Fruit fly (Drosophila melanogaster) whole organism, embryonic: ENCODE measurements around the gene AsnRS.

ENCODE experiments used
- Adf1 ChIP-seq: fragments of 200-800 bp; sonication (Bioruptor generic); IDR thresholded peaks from 2 replicates; pipeline ENCODE4 v1.3.6; 2022; ENCODE audit warnings: missing biosample characterization, missing genetic modification characterization
- BEAF-32 ChIP-seq: fragments of 200-800 bp; sonication (Bioruptor generic); optimal IDR thresholded peaks from 3 replicates; lab custom pipeline; 2017; ENCODE audit warnings: missing biosample characterization, missing genetic modification characterization, mild to moderate bottlenecking, moderate library complexity, missing genetic modification reagents
- Bdp1 ChIP-seq: fragments of 200-800 bp; sonication (Bioruptor generic); optimal IDR thresholded peaks from 3 replicates; lab custom pipeline; 2016; ENCODE audit warnings: missing biosample characterization, missing genetic modification characterization
- CG12236 ChIP-seq: fragments of 200-800 bp; sonication (Bioruptor generic); optimal IDR thresholded peaks from 2 replicates; lab custom pipeline; 2016; ENCODE audit warnings: missing biosample characterization, missing genetic modification characterization
- CG1233 ChIP-seq: fragments of 200-800 bp; sonication (Bioruptor generic); optimal IDR thresholded peaks from 4 replicates; lab custom pipeline; 2018; ENCODE audit warnings: missing biosample characterization, mild to moderate bottlenecking, missing genetic modification characterization
- CG12391 ChIP-seq: fragments of 200-800 bp; sonication (Bioruptor generic); optimal IDR thresholded peaks from 3 replicates; lab custom pipeline; 2018; ENCODE audit warnings: missing biosample characterization, mild to moderate bottlenecking, missing genetic modification characterization, moderate library complexity
- CG16863 ChIP-seq: fragments of 200-800 bp; sonication (Bioruptor generic); optimal IDR thresholded peaks from 3 replicates; lab custom pipeline; 2016; ENCODE audit warnings: missing biosample characterization, missing genetic modification characterization
- CG17359 ChIP-seq: fragments of 200-800 bp; sonication (Bioruptor generic); optimal IDR thresholded peaks from 3 replicates; lab custom pipeline; 2018; ENCODE audit warnings: missing biosample characterization, mild to moderate bottlenecking, missing genetic modification characterization, moderate library complexity
- CG30020 ChIP-seq: fragments of 200-800 bp; optimal IDR thresholded peaks from 2 replicates; lab custom pipeline; 2019; ENCODE audit warnings: missing biosample characterization, mild to moderate bottlenecking, missing genetic modification characterization, moderate library complexity
- CG30403 ChIP-seq: fragments of 200-800 bp; sonication (Bioruptor generic); optimal IDR thresholded peaks from 3 replicates; lab custom pipeline; 2016; ENCODE audit warnings: missing biosample characterization, missing genetic modification characterization
- CG31224 ChIP-seq: fragments of 200-800 bp; sonication (Bioruptor generic); IDR thresholded peaks from 2 replicates; pipeline ENCODE4 v1.3.6; 2022; ENCODE audit warnings: missing biosample characterization, missing genetic modification characterization
- CG34376 ChIP-seq: fragments of 200-800 bp; sonication (Bioruptor generic); optimal IDR thresholded peaks from 2 replicates; lab custom pipeline; 2018; ENCODE audit warnings: missing biosample characterization, mild to moderate bottlenecking, missing genetic modification characterization
- CG4854 ChIP-seq: fragments of 200-800 bp; sonication (Bioruptor generic); optimal IDR thresholded peaks from 2 replicates; lab custom pipeline; 2016; ENCODE audit warnings: missing biosample characterization, missing genetic modification characterization, inconsistent platforms
- CG7556 ChIP-seq: fragments of 200-800 bp; sonication (Bioruptor generic); optimal IDR thresholded peaks from 2 replicates; lab custom pipeline; 2017; ENCODE audit warnings: missing biosample characterization, mild to moderate bottlenecking, missing genetic modification characterization
- CG7786 ChIP-seq: fragments of 200-800 bp; sonication (Bioruptor generic); optimal IDR thresholded peaks from 2 replicates; lab custom pipeline; 2016; ENCODE audit warnings: missing biosample characterization, missing genetic modification characterization
- Camta ChIP-seq: fragments of 200-800 bp; sonication (Bioruptor generic); optimal IDR thresholded peaks from 2 replicates; lab custom pipeline; 2016; ENCODE audit warnings: missing biosample characterization, missing genetic modification characterization
- Dad ChIP-seq: fragments of 200-800 bp; sonication (Bioruptor generic); optimal IDR thresholded peaks from 3 replicates; lab custom pipeline; 2016; ENCODE audit warnings: missing biosample characterization, missing genetic modification characterization
- Dek ChIP-seq: fragments of 200-800 bp; sonication (Bioruptor generic); optimal IDR thresholded peaks from 3 replicates; lab custom pipeline; 2019; ENCODE audit warnings: missing biosample characterization, mild to moderate bottlenecking, missing genetic modification characterization, moderate library complexity
- Dip2 ChIP-seq: fragments of 200-800 bp; sonication (Bioruptor generic); IDR thresholded peaks from 2 replicates; pipeline ENCODE4 v1.3.6; 2022; ENCODE audit warnings: missing biosample characterization, missing genetic modification characterization
- Eip74EF ChIP-seq, 2 experiments: fragments of 200-800 bp in 1 of 2; fragments of >200 bp in 1 of 2; sonication (Bioruptor generic) in 1 of 2; optimal IDR thresholded peaks; 2 replicates each; lab custom pipeline; 2017 to 2019; ENCODE audit warnings: missing biosample characterization in 2 of 2, missing genetic modification characterization in 2 of 2, mild to moderate bottlenecking in 1 of 2, moderate library complexity in 1 of 2
- Fer1 ChIP-seq: fragments of 200-800 bp; sonication (Bioruptor generic); optimal IDR thresholded peaks from 2 replicates; lab custom pipeline; 2017; ENCODE audit warnings: missing biosample characterization, mild to moderate bottlenecking, missing genetic modification characterization
- HLH54F ChIP-seq: fragments of 200-800 bp; sonication (Bioruptor generic); optimal IDR thresholded peaks from 3 replicates; lab custom pipeline; 2016; ENCODE audit warnings: missing biosample characterization, missing genetic modification characterization
- Hmx ChIP-seq: fragments of 200-800 bp; sonication (Bioruptor generic); optimal IDR thresholded peaks from 2 replicates; lab custom pipeline; 2016; ENCODE audit warnings: missing biosample characterization, missing genetic modification characterization
- Stat92E ChIP-seq, 3 experiments: fragments of >200 bp in 2 of 3; fragments of 200-800 bp in 1 of 3; sonication (Bioruptor generic) in 1 of 3; optimal IDR thresholded peaks; 2 replicates each; lab custom pipeline; 2017 to 2019; ENCODE audit warnings: missing biosample characterization in 3 of 3, missing genetic modification characterization in 3 of 3, mild to moderate bottlenecking in 1 of 3, moderate library complexity in 1 of 3
- amos ChIP-seq: fragments of 200-800 bp; sonication (Bioruptor generic); IDR thresholded peaks from 2 replicates; pipeline ENCODE4 v1.3.6; 2022; ENCODE audit warnings: missing biosample characterization, missing genetic modification characterization; ENCODE audit not compliant: partially characterized antibody
- ase ChIP-seq: fragments of 200-800 bp; sonication (Bioruptor generic); IDR thresholded peaks from 3 replicates; pipeline ENCODE4 v1.3.6; 2022; ENCODE audit warnings: missing biosample characterization, missing genetic modification characterization
- bigmax ChIP-seq: fragments of 200-800 bp; sonication (Bioruptor generic); optimal IDR thresholded peaks from 2 replicates; lab custom pipeline; 2018; ENCODE audit warnings: missing biosample characterization, mild to moderate bottlenecking, missing genetic modification characterization
- chif ChIP-seq, 2 experiments: fragments of 200-800 bp; sonication (Bioruptor generic); optimal IDR thresholded peaks; 3 replicates each; lab custom pipeline; 2016; ENCODE audit warnings: missing biosample characterization in 2 of 2, missing genetic modification characterization in 2 of 2
- chm ChIP-seq: fragments of 200-800 bp; sonication (Bioruptor generic); IDR thresholded peaks from 2 replicates; pipeline ENCODE4 v1.3.6; 2022; ENCODE audit warnings: missing biosample characterization, missing genetic modification characterization
- ci ChIP-seq: fragments of 200-800 bp; sonication (Bioruptor generic); IDR thresholded peaks from 3 replicates; pipeline ENCODE4 v1.3.6; 2022; ENCODE audit warnings: missing biosample characterization, missing genetic modification characterization
- corto ChIP-seq: fragments of 200-800 bp; sonication (Bioruptor generic); optimal IDR thresholded peaks from 2 replicates; lab custom pipeline; 2016; ENCODE audit warnings: missing biosample characterization, mild to moderate bottlenecking, missing genetic modification characterization, moderate library complexity
- crc ChIP-seq: fragments of 200-800 bp; sonication (Bioruptor generic); optimal IDR thresholded peaks from 2 replicates; lab custom pipeline; 2016; ENCODE audit warnings: missing biosample characterization, missing genetic modification characterization
- dimm ChIP-seq: fragments of 200-800 bp; sonication (Bioruptor generic); IDR thresholded peaks from 2 replicates; pipeline ENCODE4 v1.3.6; 2022; ENCODE audit warnings: missing biosample characterization, missing genetic modification characterization
- dysf ChIP-seq: fragments of 200-800 bp; sonication (Bioruptor generic); IDR thresholded peaks from 3 replicates; pipeline ENCODE4 v1.3.6; 2022; ENCODE audit warnings: missing biosample characterization, missing genetic modification characterization
- eve ChIP-seq, 2 experiments: fragments of >200 bp; optimal IDR thresholded peaks; 2 replicates each; lab custom pipeline; 2017; ENCODE audit warnings: missing biosample characterization in 2 of 2, missing genetic modification characterization in 2 of 2
- gcm2 ChIP-seq: fragments of 200-800 bp; sonication (Bioruptor generic); optimal IDR thresholded peaks from 2 replicates; lab custom pipeline; 2016; ENCODE audit warnings: missing biosample characterization, missing genetic modification characterization
- gem ChIP-seq: fragments of 200-800 bp; sonication (Bioruptor generic); optimal IDR thresholded peaks from 2 replicates; lab custom pipeline; 2019; ENCODE audit warnings: missing biosample characterization, mild to moderate bottlenecking, missing genetic modification characterization, moderate library complexity
- grn ChIP-seq: fragments of 200-800 bp; sonication (Bioruptor generic); optimal IDR thresholded peaks from 3 replicates; lab custom pipeline; 2017; ENCODE audit warnings: missing biosample characterization, missing genetic modification characterization
- her ChIP-seq: fragments of 200-800 bp; sonication (Bioruptor generic); optimal IDR thresholded peaks from 2 replicates; lab custom pipeline; 2016; ENCODE audit warnings: missing biosample characterization, missing genetic modification characterization
- klu ChIP-seq: fragments of 200-800 bp; sonication (Bioruptor generic); IDR thresholded peaks from 2 replicates; pipeline ENCODE4 v1.3.6; 2022; ENCODE audit warnings: missing biosample characterization, missing genetic modification characterization
- knrl ChIP-seq: fragments of 200-800 bp; sonication (Bioruptor generic); IDR thresholded peaks from 3 replicates; pipeline ENCODE4 v1.3.6; 2022; ENCODE audit warnings: missing biosample characterization, missing genetic modification characterization; ENCODE audit not compliant: partially characterized antibody
- lov ChIP-seq, 2 experiments: fragments of 200-800 bp in 1 of 2; fragments of >200 bp in 1 of 2; sonication (Bioruptor generic) in 1 of 2; IDR thresholded peaks in 1 of 2; optimal IDR thresholded peaks in 1 of 2; 2 replicates in 1 of 2; 3 replicates in 1 of 2; pipeline versions ENCODE4 v1.3.6 to Lab custom; 2017 to 2022; ENCODE audit warnings: missing biosample characterization in 1 of 2, missing genetic modification characterization in 1 of 2
- pzg ChIP-seq: fragments of 200-800 bp; sonication (Bioruptor generic); optimal IDR thresholded peaks from 3 replicates; lab custom pipeline; 2018; ENCODE audit warnings: missing biosample characterization, mild to moderate bottlenecking, missing genetic modification characterization, moderate library complexity
- ro ChIP-seq: fragments of 200-800 bp; sonication (Bioruptor generic); IDR thresholded peaks from 2 replicates; pipeline ENCODE4 v1.3.6; 2022; ENCODE audit warnings: missing biosample characterization, missing genetic modification characterization
- schlank ChIP-seq: fragments of 200-800 bp; sonication (Bioruptor generic); optimal IDR thresholded peaks from 2 replicates; lab custom pipeline; 2018; ENCODE audit warnings: missing biosample characterization, mild to moderate bottlenecking, missing genetic modification characterization
- seq ChIP-seq: fragments of 200-800 bp; sonication (Bioruptor generic); IDR thresholded peaks from 2 replicates; pipeline ENCODE4 v1.3.6; 2022; ENCODE audit warnings: missing biosample characterization, missing genetic modification characterization
- slbo ChIP-seq: fragments of 200-800 bp; sonication (Bioruptor generic); IDR thresholded peaks from 2 replicates; pipeline ENCODE4 v1.3.6; 2022; ENCODE audit warnings: missing biosample characterization, missing genetic modification characterization
- sqz ChIP-seq: fragments of 200-800 bp; sonication (Bioruptor generic); optimal IDR thresholded peaks from 3 replicates; lab custom pipeline; 2018; ENCODE audit warnings: missing biosample characterization, mild to moderate bottlenecking, missing genetic modification characterization
- vfl ChIP-seq: fragments of 200-800 bp; sonication (Bioruptor generic); optimal IDR thresholded peaks from 2 replicates; lab custom pipeline; 2016; ENCODE audit warnings: missing biosample characterization, missing genetic modification characterization
- yki ChIP-seq: fragments of >200 bp; optimal IDR thresholded peaks from 3 replicates; lab custom pipeline; 2018

Gene AsnRS

dm6 chr2L:19131905-19132402, at the start of gene AsnRS, which contains the start of gene DCTN6-p27 (continued):
- TF ChIP-seq yki (lab: Kevin White, UChicago) (no peak), Fer1 (GFP tag; lab: Kevin White, UChicago) (peak; percentile 60), CG7786 (GFP tag; lab: Kevin White, UChicago) (peak; percentile 22), CG30020 (peak; percentile 54), klu (GFP tag; lab: Robert Waterston, UW) (no peak), her (peak; percentile 50), Hmx (GFP tag; lab: Kevin White, UChicago) (no peak), CG7556 (peak; percentile 66), CG30403 (GFP tag; lab: Kevin White, UChicago) (peak; percentile 82), Dip2 (GFP tag; lab: Robert Waterston, UW) (no peak), grn (GFP tag; lab: Kevin White, UChicago) (no peak), crc (GFP tag; lab: Kevin White, UChicago) (peak; percentile 10), slbo (GFP tag; lab: Robert Waterston, UW) (peak; percentile 83), CG1233 (GFP tag; lab: Kevin White, UChicago) (peak; percentile 48), pzg (GFP tag; lab: Kevin White, UChicago) (peak; percentile 56), dysf (GFP tag; lab: Robert Waterston, UW) (peak; percentile 62; the same call in 2 of the 3 replicates), Stat92E (GFP tag; optimal IDR thresholded peaks at IDR 0.05; lab: Kevin White, UChicago) (no peak), knrl (peak; percentile 75; the same call in 2 of the 3 replicates), CG12391 (tag; lab: Kevin White, UChicago) (peak; percentile 79), amos (GFP tag; lab: Robert Waterston, UW) (peak; percentile 70; the same call in 1 of the 2 replicates), lov (optimal IDR thresholded peaks at IDR 0.05; lab: Kevin White, UChicago) (no peak), lov (GFP tag; IDR thresholded peaks at IDR 0.05; lab: Robert Waterston, UW) (no peak), Dek (tag; lab: Kevin White, UChicago) (peak; percentile 51), vfl (GFP tag; lab: Kevin White, UChicago) (peak; percentile 69), CG12236 (GFP tag; lab: Kevin White, UChicago) (no peak), Eip74EF (GFP tag; optimal IDR thresholded peaks at IDR 0.05; lab: Kevin White, UChicago) (peak in 1 of 2 experiments; percentile 15), CG17359 (tag; lab: Kevin White, UChicago) (peak; percentile 64), Camta (peak; percentile 74), Adf1 (no peak), sqz (GFP tag; lab: Kevin White, UChicago) (no peak), ro (GFP tag; lab: Robert Waterston, UW) (no peak), gcm2 (GFP tag; lab: Kevin White, UChicago) (peak; percentile 54), HLH54F (GFP tag; lab: Kevin White, UChicago) (peak; percentile 67), ci (GFP tag; lab: Robert Waterston, UW) (peak; percentile 70), schlank (peak; percentile 1), eve (GFP tag; optimal IDR thresholded peaks at IDR 0.05; lab: Kevin White, UChicago) (no peak), chif (GFP tag; optimal IDR thresholded peaks at IDR 0.05; lab: Kevin White, UChicago) (peak; percentile 37 to 49), CG31224 (peak; percentile 39; the same call in 1 of the 2 replicates), Bdp1 (GFP tag; lab: Kevin White, UChicago) (peak; percentile 39), Dad (GFP tag; lab: Kevin White, UChicago) (peak; percentile 21), gem (tag; lab: Kevin White, UChicago) (peak; percentile 76), chm (no peak), bigmax (GFP tag; lab: Kevin White, UChicago) (no peak), CG4854 (GFP tag; lab: Kevin White, UChicago) (peak; percentile 62), CG16863 (GFP tag; lab: Kevin White, UChicago) (peak; percentile 95), seq (peak; percentile 34; the same call in 1 of the 2 replicates), BEAF-32 (GFP tag; lab: Kevin White, UChicago) (peak; percentile 87), dimm (no peak), corto (GFP tag; lab: Kevin White, UChicago) (no peak), CG34376 (GFP tag; lab: Kevin White, UChicago) (peak; percentile 46), ase (GFP tag; lab: Robert Waterston, UW) (peak; percentile 64; the same call in 2 of the 3 replicates)
